Worm (Caenorhabditis elegans): ENCODE data around the gene Y57G11C.20.

ce11 chrIV:14824878-14825352 is 18.2 kb upstream of the Y57G11C.20 start, which contains the start of gene sec-61.A:
- TF ChIP-seq B0310.2 (tag; optimal IDR thresholded peaks at IDR 0.05), result no peak
- TF ChIP-seq ama-1 (optimal IDR thresholded peaks at IDR 0.05), result no peak
- no peak for TF ChIP-seq flt-1 (GFP tag; IDR thresholded peaks at IDR 0.05)
- no peak for TF ChIP-seq sea-1 (GFP tag; conservative IDR thresholded peaks at IDR 0.05)
- no peak for TF ChIP-seq ets-7 (tag; optimal IDR thresholded peaks at IDR 0.05)
- TF ChIP-seq ceh-36 (tag; optimal IDR thresholded peaks at IDR 0.05), result no peak
- no peak for TF ChIP-seq tbx-11 (GFP tag; IDR thresholded peaks at IDR 0.05)
- no peak for TF ChIP-seq tbx-37 (GFP tag; conservative IDR thresholded peaks at IDR 0.05)
- peak; percentile 57 for TF ChIP-seq F13C5.2 (tag; optimal IDR thresholded peaks at IDR 0.05)
- TF ChIP-seq scrt-1 (GFP tag; IDR thresholded peaks at IDR 0.05), result no peak
- TF ChIP-seq hmg-4 (GFP tag; optimal IDR thresholded peaks at IDR 0.05), result peak; percentile 59
